Fruit fly (Drosophila melanogaster): ENCODE measurements around the gene Gnpnat.

- no peak for TF ChIP-seq Crg-1 (GFP tag; optimal IDR thresholded peaks at IDR 0.05)
- TF ChIP-seq kay (GFP tag; ENCODE audit: borderline replicate concordance) = no peak
- TF ChIP-seq ovo (GFP tag; optimal IDR thresholded peaks at IDR 0.05) = no peak
- no peak for TF ChIP-seq cic (GFP tag; optimal IDR thresholded peaks at IDR 0.05)
- TF ChIP-seq CG7101 (tag; optimal IDR thresholded peaks at IDR 0.05) = no peak
- no peak for TF ChIP-seq CG1620 (GFP tag; optimal IDR thresholded peaks at IDR 0.05)
Measured at dm6 chr3R:29758129-29758733, 20.2 kb downstream of the Gnpnat start.

Measured in whole organism, adult.